Fruit fly (Drosophila melanogaster) whole organism, prepupa: ENCODE measurements around the gene vex.
A peak's percentile ranks its signal among the peaks of the same experiment; 100 is the strongest.

Experiments
- CG6854 ChIP-seq: fragments of 200-800 bp; sonication (Bioruptor generic); optimal IDR thresholded peaks from 2 replicates; lab custom pipeline; 2017; ENCODE audit warnings: missing biosample characterization, mild to moderate bottlenecking, missing genetic modification characterization
- Eip78C ChIP-seq: fragments of 200-800 bp; sonication (Bioruptor generic); peaks from one replicate; lab custom pipeline; 2016; ENCODE audit warnings: missing biosample characterization, missing genetic modification characterization
- OdsH ChIP-seq: fragments of 200-800 bp; sonication (Bioruptor generic); optimal IDR thresholded peaks from 3 replicates; lab custom pipeline; 2016; ENCODE audit warnings: missing biosample characterization, missing genetic modification characterization
- acj6 ChIP-seq: fragments of 200-800 bp; sonication (Bioruptor generic); optimal IDR thresholded peaks from 3 replicates; lab custom pipeline; 2016; ENCODE audit warnings: missing biosample characterization, missing genetic modification characterization

dm6 chrX:10932300-10932699 lies 107.4 kb downstream of the vex start:
- no peak for TF ChIP-seq OdsH (GFP tag; lab: Kevin White, UChicago)
- no peak for TF ChIP-seq acj6 (GFP tag; lab: Kevin White, UChicago)
- TF ChIP-seq CG6854 (GFP tag; lab: Kevin White, UChicago) = peak; percentile 83
- no peak for TF ChIP-seq Eip78C (GFP tag; lab: Kevin White, UChicago)
